Fruit fly (Drosophila melanogaster): Measurements from ENCODE around the gene CG18547.

CG18547 gene

DNA sequence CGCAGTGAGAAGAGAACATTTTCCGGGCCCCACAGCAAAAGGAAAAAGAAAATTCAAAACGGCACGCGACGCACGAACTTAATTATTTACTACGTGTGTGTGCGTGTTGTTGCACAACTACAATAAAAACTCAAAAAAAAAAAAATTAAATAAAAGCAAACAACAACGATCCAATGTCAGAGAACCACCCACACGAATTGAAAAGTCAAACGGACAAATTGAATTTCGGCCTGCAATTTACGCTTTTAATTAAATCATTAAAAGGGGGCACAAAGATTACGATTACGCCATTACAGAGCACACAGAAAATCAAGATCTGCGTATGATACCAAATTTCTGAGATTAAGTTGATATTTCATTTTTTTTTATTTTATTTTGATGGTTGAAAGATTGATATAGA is 32.2 kb downstream of the CG18547 start:
- peak; percentile 57 for TF ChIP-seq sr (GFP tag; IDR thresholded peaks at IDR 0.05)
- TF ChIP-seq Pdp1 (GFP tag; optimal IDR thresholded peaks at IDR 0.05): peak in 1 of 2 experiments; percentile 66
- no peak for TF ChIP-seq CG15269 (tag; optimal IDR thresholded peaks at IDR 0.05)
- TF ChIP-seq CG6791 (GFP tag; IDR thresholded peaks at IDR 0.05; ENCODE audit: partially characterized antibody): no peak
- TF ChIP-seq nom (GFP tag; optimal IDR thresholded peaks at IDR 0.05): no peak
- TF ChIP-seq sens (GFP tag): peak; percentile 59

DNA sequence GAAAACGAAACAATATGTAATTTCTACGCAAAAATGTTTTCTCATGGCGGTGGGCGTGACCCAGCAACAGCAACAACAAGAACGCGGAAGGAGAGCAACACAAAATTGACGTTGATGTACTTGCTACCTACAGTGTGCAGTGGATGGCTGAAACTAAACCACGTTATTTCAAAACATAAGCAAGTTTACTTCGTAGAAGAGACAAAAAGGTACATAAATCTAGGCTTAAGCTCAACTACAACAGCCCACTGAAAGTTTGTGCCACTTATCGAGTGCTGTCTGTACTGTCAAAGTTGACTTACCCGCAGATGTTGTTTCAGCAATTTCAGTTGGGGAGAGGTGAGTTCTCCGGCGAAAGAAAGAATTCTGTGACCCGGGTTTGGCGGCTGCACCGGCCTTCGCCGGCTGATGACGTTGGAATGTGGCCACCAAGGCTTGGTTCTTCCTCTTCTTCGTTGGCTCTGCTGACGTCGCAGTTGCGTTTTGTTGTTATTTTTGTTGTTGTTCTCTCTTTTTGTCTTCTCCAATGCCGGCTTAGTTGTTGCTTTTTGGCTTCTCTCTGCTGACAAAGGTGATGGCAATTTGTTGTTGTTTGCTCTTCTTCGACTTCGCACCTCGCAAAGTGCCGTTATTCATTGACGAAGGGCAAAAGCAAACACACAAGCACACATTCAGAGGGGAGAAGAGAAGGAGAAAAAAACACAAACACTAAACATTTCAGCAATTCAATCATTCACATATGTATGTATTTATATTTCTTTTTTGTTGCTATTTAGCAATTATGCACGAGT is 32.9 kb downstream of the CG18547 start:
- TF ChIP-seq CG14667 (GFP tag; IDR thresholded peaks at IDR 0.05): 0 out of 2 replicates have a peak, but pooled peaks have one; percentile 20
- TF ChIP-seq CG12769 (tag; optimal IDR thresholded peaks at IDR 0.05): peak; percentile 18
- peak; percentile 34 for TF ChIP-seq CG7839 (tag; optimal IDR thresholded peaks at IDR 0.05)
- 0 out of 2 replicates have a peak, but pooled peaks have one; percentile 18 for TF ChIP-seq CG11247 (GFP tag; IDR thresholded peaks at IDR 0.05)
- no peak for TF ChIP-seq pan (optimal IDR thresholded peaks at IDR 0.05)
- TF ChIP-seq pan (GFP tag; optimal IDR thresholded peaks at IDR 0.05 in 1 of 2, IDR thresholded peaks at IDR 0.05 in 1 of 2): peak in 1 of 2 experiments; percentile 44
- TF ChIP-seq oc (tag; optimal IDR thresholded peaks at IDR 0.05): no peak
- peak; percentile 3 for TF ChIP-seq Sox102F (GFP tag; optimal IDR thresholded peaks at IDR 0.05)
- peak; percentile 37 for TF ChIP-seq gem (tag; optimal IDR thresholded peaks at IDR 0.05)
- TF ChIP-seq CG8290 (GFP tag; optimal IDR thresholded peaks at IDR 0.05): no peak
- peak in 1 of 2 experiments; percentile 73 for TF ChIP-seq CG8290 (tag; optimal IDR thresholded peaks at IDR 0.05)
- TF ChIP-seq dpn (GFP tag; optimal IDR thresholded peaks at IDR 0.05): peak in 1 of 2 experiments; percentile 29
- peak; percentile 23 for TF ChIP-seq Antp (GFP tag; optimal IDR thresholded peaks at IDR 0.05)
- peak; percentile 46; the same call in 1 of the 2 replicates for TF ChIP-seq Drgx (GFP tag; IDR thresholded peaks at IDR 0.05)
- peak; percentile 7 for TF ChIP-seq mam (GFP tag; optimal IDR thresholded peaks at IDR 0.05)
- TF ChIP-seq CG9817 (tag; optimal IDR thresholded peaks at IDR 0.05): peak; percentile 3
- peak; percentile 62; the same call in 1 of the 2 replicates for TF ChIP-seq ranshi (GFP tag; IDR thresholded peaks at IDR 0.05)
- TF ChIP-seq chinmo (GFP tag; IDR thresholded peaks at IDR 0.05; ENCODE audit: partially characterized antibody): 0 out of 4 replicates have a peak, but pooled peaks have one; percentile 56
- TF ChIP-seq sob (GFP tag; IDR thresholded peaks at IDR 0.05): peak; percentile 52; the same call in 1 of the 2 replicates
- TF ChIP-seq prd (optimal IDR thresholded peaks at IDR 0.05): no peak
- peak; percentile 56; the same call in 2 of the 3 replicates for TF ChIP-seq prd (GFP tag; IDR thresholded peaks at IDR 0.05)
- peak; percentile 34 for TF ChIP-seq CG18599 (GFP tag; optimal IDR thresholded peaks at IDR 0.05)
- TF ChIP-seq bcd (GFP tag; optimal IDR thresholded peaks at IDR 0.05): peak; percentile 22
- TF ChIP-seq CG34422 (GFP tag; IDR thresholded peaks at IDR 0.05): peak; percentile 8; the same call in 1 of the 3 replicates
- TF ChIP-seq al (GFP tag; IDR thresholded peaks at IDR 0.05): peak; percentile 29; the same call in 1 of the 2 replicates
- TF ChIP-seq gfzf (GFP tag; optimal IDR thresholded peaks at IDR 0.05): no peak
- no peak for TF ChIP-seq CG3065 (GFP tag; optimal IDR thresholded peaks at IDR 0.05)
- peak; percentile 46 for TF ChIP-seq kni (GFP tag; optimal IDR thresholded peaks at IDR 0.05)
- peak; percentile 32 for TF ChIP-seq lilli (GFP tag; optimal IDR thresholded peaks at IDR 0.05)
- peak; percentile 26 for TF ChIP-seq org-1 (GFP tag; optimal IDR thresholded peaks at IDR 0.05)
- TF ChIP-seq CG9932 (GFP tag; IDR thresholded peaks at IDR 0.05): 0 out of 2 replicates have a peak, but pooled peaks have one; percentile 30
- TF ChIP-seq bsh (GFP tag; optimal IDR thresholded peaks at IDR 0.05): peak in 1 of 2 experiments; percentile 19
- TF ChIP-seq crol (GFP tag; IDR thresholded peaks at IDR 0.05): peak; percentile 43
- TF ChIP-seq sens (GFP tag): peak; percentile 57
- TF ChIP-seq hkb (optimal IDR thresholded peaks at IDR 0.05): no peak
- TF ChIP-seq hkb (GFP tag; IDR thresholded peaks at IDR 0.05): 0 out of 2 replicates have a peak, but pooled peaks have one; percentile 11
- TF ChIP-seq CG6813 (GFP tag; optimal IDR thresholded peaks at IDR 0.05): no peak
- peak; percentile 7; the same call in 1 of the 2 replicates for TF ChIP-seq E2f2 (GFP tag; IDR thresholded peaks at IDR 0.05)
- TF ChIP-seq slbo (GFP tag; IDR thresholded peaks at IDR 0.05): peak; percentile 59
- TF ChIP-seq sisA (GFP tag; IDR thresholded peaks at IDR 0.05): peak; percentile 43
- TF ChIP-seq E2f1 (GFP tag; IDR thresholded peaks at IDR 0.05): peak; percentile 42; the same call in 1 of the 2 replicates
- TF ChIP-seq Ada2b (GFP tag; IDR thresholded peaks at IDR 0.05): 0 out of 2 replicates have a peak, but pooled peaks have one; percentile 17
